Worm (Caenorhabditis elegans) whole organism, young adult: Measurements from ENCODE around the gene Y39F10A.1.

ENCODE experiments used
- D2030.7 ChIP-seq: fragments of 200-800 bp; sonication (Bioruptor generic); IDR thresholded peaks from 2 replicates; pipeline ENCODE4 v1.3.6; 2022; ENCODE audit warnings: missing genetic modification reagents, missing genetic modification characterization, missing compliant biosample characterization
- F33H1.4 ChIP-seq: fragments of 200-800 bp; sonication (Bioruptor generic); IDR thresholded peaks from 2 replicates; pipeline ENCODE4 v1.3.6; 2022; ENCODE audit warnings: missing genetic modification reagents, missing genetic modification characterization, missing compliant biosample characterization
- F37B4.10 ChIP-seq: fragments of 200-800 bp; sonication (Bioruptor generic); IDR thresholded peaks from 2 replicates; pipeline ENCODE4 v1.3.6; 2022; ENCODE audit warnings: missing genetic modification characterization, missing compliant biosample characterization
- T26A5.8 ChIP-seq: sonication (generic microtip); optimal IDR thresholded peaks from 2 replicates; lab custom pipeline; 2016; ENCODE audit warnings: missing genetic modification characterization, missing compliant biosample characterization
- akir-1 ChIP-seq: fragments of 200-800 bp; sonication (Bioruptor generic); optimal IDR thresholded peaks from 2 replicates; lab custom pipeline; 2018; ENCODE audit warnings: mild to moderate bottlenecking, missing genetic modification characterization, moderate library complexity, missing compliant biosample characterization
- aptf-3 ChIP-seq: fragments of 200-800 bp; sonication (Bioruptor generic); IDR thresholded peaks from 2 replicates; pipeline ENCODE4 v1.3.6; 2022; ENCODE audit warnings: missing genetic modification characterization, missing compliant biosample characterization
- atf-7 ChIP-seq: sonication (generic microtip); optimal IDR thresholded peaks from 2 replicates; lab custom pipeline; 2017; ENCODE audit warnings: mild to moderate bottlenecking, missing genetic modification characterization, missing compliant biosample characterization
- athp-1 ChIP-seq: sonication (generic microtip); optimal IDR thresholded peaks from 2 replicates; lab custom pipeline; 2017; ENCODE audit warnings: mild to moderate bottlenecking, missing genetic modification characterization, missing compliant biosample characterization
- attf-6 ChIP-seq: fragments of 200-800 bp; sonication (Bioruptor generic); IDR thresholded peaks from 2 replicates; pipeline ENCODE4 v1.3.6; 2022; ENCODE audit warnings: missing genetic modification reagents, missing genetic modification characterization, missing compliant biosample characterization
- bed-2 ChIP-seq: fragments of 200-800 bp; sonication (Bioruptor generic); IDR thresholded peaks from 2 replicates; pipeline ENCODE4 v1.3.6; 2022; ENCODE audit warnings: missing genetic modification reagents, missing genetic modification characterization, missing compliant biosample characterization
- ccch-3 ChIP-seq: fragments of 200-800 bp; sonication (Bioruptor generic); optimal IDR thresholded peaks from 2 replicates; lab custom pipeline; 2018; ENCODE audit warnings: mild to moderate bottlenecking, missing genetic modification characterization, missing compliant biosample characterization
- ceh-100 ChIP-seq: fragments of 200-800 bp; sonication (Bioruptor generic); IDR thresholded peaks from 2 replicates; pipeline ENCODE4 v1.3.6; 2022; ENCODE audit warnings: missing genetic modification reagents, missing genetic modification characterization, missing compliant biosample characterization
- ceh-40 ChIP-seq: fragments of 200-800 bp; sonication (Bioruptor generic); IDR thresholded peaks from 2 replicates; pipeline ENCODE4 v1.3.6; 2022; ENCODE audit warnings: missing genetic modification characterization, missing compliant biosample characterization
- ceh-79 ChIP-seq: sonication (generic microtip); optimal IDR thresholded peaks from 2 replicates; lab custom pipeline; 2017; ENCODE audit warnings: mild to moderate bottlenecking, missing genetic modification characterization, missing compliant biosample characterization
- dox-1 ChIP-seq: fragments of 200-800 bp; sonication (Bioruptor generic); IDR thresholded peaks from 2 replicates; pipeline ENCODE4 v1.3.6; 2022; ENCODE audit warnings: missing genetic modification reagents, missing genetic modification characterization, missing compliant biosample characterization
- dpl-1 ChIP-seq: fragments of 150-350 bp; optimal IDR thresholded peaks from 2 replicates; lab custom pipeline; 2014; ENCODE audit warnings: missing biosample characterization, missing genetic modification reagents, missing genetic modification characterization
- hlh-26 ChIP-seq: fragments of 200-800 bp; sonication (Bioruptor generic); conservative IDR thresholded peaks from 2 replicates; pipeline ENCODE4 v1.3.6; 2022; ENCODE audit warnings: missing genetic modification reagents, missing genetic modification characterization, missing compliant biosample characterization
- hmg-1.2 ChIP-seq: fragments of 200-800 bp; sonication (Bioruptor generic); IDR thresholded peaks from 2 replicates; pipeline ENCODE4 v1.3.6; 2022; ENCODE audit warnings: missing genetic modification reagents, missing genetic modification characterization, missing compliant biosample characterization
- lsl-1 ChIP-seq: fragments of 200-800 bp; sonication (Bioruptor generic); optimal IDR thresholded peaks from 2 replicates; lab custom pipeline; 2018; ENCODE audit warnings: mild to moderate bottlenecking, missing genetic modification characterization, moderate library complexity, missing compliant biosample characterization
- lsy-27 ChIP-seq: sonication (generic microtip); optimal IDR thresholded peaks from 2 replicates; lab custom pipeline; 2017; ENCODE audit warnings: missing genetic modification characterization, mild to moderate bottlenecking, missing compliant biosample characterization, antibody characterized with exemption, missing genotype, borderline replicate concordance; ENCODE audit not compliant: insufficient read depth
- mcd-1 ChIP-seq: fragments of 200-800 bp; sonication (Bioruptor generic); IDR thresholded peaks from 2 replicates; pipeline ENCODE4 v1.3.6; 2022; ENCODE audit warnings: missing genetic modification reagents, missing genetic modification characterization, missing compliant biosample characterization
- mel-28 ChIP-seq: sonication (generic microtip); optimal IDR thresholded peaks from 2 replicates; lab custom pipeline; 2016; ENCODE audit warnings: borderline replicate concordance, mild to moderate bottlenecking, missing genetic modification characterization, missing compliant biosample characterization
- nfyb-1 ChIP-seq: fragments of 200-800 bp; sonication (Bioruptor generic); IDR thresholded peaks from 2 replicates; pipeline ENCODE4 v1.3.6; 2022; ENCODE audit warnings: missing genetic modification reagents, missing genetic modification characterization, missing compliant biosample characterization
- nhr-27 ChIP-seq: fragments of 200-800 bp; sonication (Bioruptor generic); optimal IDR thresholded peaks from 2 replicates; lab custom pipeline; 2018; ENCODE audit warnings: mild to moderate bottlenecking, missing genetic modification characterization, moderate library complexity, missing compliant biosample characterization
- pbrm-1 ChIP-seq: fragments of 200-800 bp; sonication (Bioruptor generic); IDR thresholded peaks from 2 replicates; pipeline ENCODE4 v1.3.6; 2022; ENCODE audit warnings: missing genetic modification reagents, missing genetic modification characterization, missing compliant biosample characterization
- pha-4 ChIP-seq: fragments of 150-350 bp; sonication (generic microtip); optimal IDR thresholded peaks from 2 replicates; lab custom pipeline; 2014; ENCODE audit warnings: missing biosample characterization, missing genetic modification reagents, missing genetic modification characterization
- tbp1 ChIP-seq: fragments of 200-800 bp; sonication (Bioruptor generic); optimal IDR thresholded peaks from 2 replicates; lab custom pipeline; 2018; ENCODE audit warnings: mild to moderate bottlenecking, missing genetic modification characterization, missing compliant biosample characterization
- xnd-1 ChIP-seq: sonication (generic microtip); optimal IDR thresholded peaks from 2 replicates; lab custom pipeline; 2016; ENCODE audit warnings: missing genotype, missing genetic modification reagents, missing genetic modification characterization, missing compliant biosample characterization
- zfh-2 ChIP-seq: fragments of 200-800 bp; sonication (Bioruptor generic); conservative IDR thresholded peaks from 2 replicates; pipeline ENCODE4 v1.3.6; 2022; ENCODE audit warnings: missing genetic modification reagents, missing genetic modification characterization, missing compliant biosample characterization
- ztf-18 ChIP-seq: sonication (generic microtip); optimal IDR thresholded peaks from 2 replicates; lab custom pipeline; 2016; ENCODE audit warnings: missing genotype, mild to moderate bottlenecking, missing genetic modification characterization, missing compliant biosample characterization
- ztf-22 ChIP-seq: fragments of 200-800 bp; sonication (Bioruptor generic); optimal IDR thresholded peaks from 2 replicates; lab custom pipeline; 2018; ENCODE audit warnings: mild to moderate bottlenecking, missing genetic modification characterization, moderate library complexity, missing compliant biosample characterization
- ztf-26 ChIP-seq: sonication (generic microtip); optimal IDR thresholded peaks from 2 replicates; lab custom pipeline; 2017; ENCODE audit warnings: missing genetic modification characterization, missing compliant biosample characterization
- ztf-28 ChIP-seq: fragments of 200-800 bp; sonication (Bioruptor generic); IDR thresholded peaks from 2 replicates; pipeline ENCODE4 v1.3.6; 2022; ENCODE audit warnings: missing genetic modification reagents, missing genetic modification characterization, missing compliant biosample characterization

Gene Y39F10A.1

DNA sequence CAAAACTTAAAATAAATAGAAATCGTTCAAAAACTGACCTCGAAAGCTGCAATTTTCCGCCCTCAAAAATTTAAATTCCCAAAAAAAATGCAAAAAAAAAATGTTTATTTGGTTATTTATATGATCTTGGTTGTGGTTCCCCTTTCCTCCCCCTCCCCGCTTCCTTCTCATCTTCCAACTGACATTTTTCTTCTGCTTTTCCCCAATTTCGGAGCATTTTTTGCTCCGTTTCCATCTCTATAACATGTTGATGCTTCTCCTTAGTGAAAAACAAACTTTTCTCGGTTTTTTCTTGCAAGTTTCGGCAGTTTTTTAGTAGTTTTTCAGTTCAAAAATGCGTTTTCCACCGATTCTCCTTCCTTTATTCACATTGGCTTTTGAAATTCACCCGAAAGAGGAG is at the start of gene Y39F10A.1:
Gene Y39F10A.1 (plus strand): TSS at position 301 of the 400 bp plus-strand sequence.
- no peak for TF ChIP-seq D2030.7 (GFP tag; lab: Robert Waterston, UW)
- no peak for TF ChIP-seq T26A5.8 (tag; lab: Kevin White, UChicago)
- no peak for TF ChIP-seq xnd-1 (tag; lab: Kevin White, UChicago)
- no peak for TF ChIP-seq zfh-2
- TF ChIP-seq dpl-1, result no peak
- no peak for TF ChIP-seq ceh-40 (GFP tag; lab: Robert Waterston, UW)
- no peak for TF ChIP-seq nhr-27

DNA sequence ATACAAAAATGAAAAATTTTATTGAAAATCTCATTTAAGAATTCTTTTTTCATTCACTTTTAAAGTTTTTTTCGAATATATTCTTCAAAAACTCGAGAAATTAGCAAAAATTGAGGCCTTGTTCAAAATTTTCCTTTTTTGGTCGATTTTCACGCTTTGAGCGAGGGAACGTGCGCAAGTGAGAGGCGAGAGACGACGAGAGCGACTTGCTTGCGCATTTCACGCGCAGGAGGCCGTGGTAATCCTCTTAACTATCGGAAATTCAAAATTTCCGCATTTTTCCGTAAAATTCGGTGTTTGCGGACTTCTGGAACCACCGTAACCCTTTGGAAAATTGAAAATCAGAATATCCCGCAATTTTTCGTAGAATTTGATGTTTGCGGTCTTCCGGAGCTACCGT is 45.2 kb upstream of the Y39F10A.1 start:
- no peak for TF ChIP-seq T26A5.8 (tag; lab: Kevin White, UChicago)
- peak; percentile 78 for TF ChIP-seq hmg-1.2 (GFP tag; lab: Robert Waterston, UW)
- peak; percentile 53 for TF ChIP-seq mcd-1 (GFP tag; lab: Robert Waterston, UW)
- TF ChIP-seq ztf-18 (tag; lab: Kevin White, UChicago), result peak; percentile 32

DNA sequence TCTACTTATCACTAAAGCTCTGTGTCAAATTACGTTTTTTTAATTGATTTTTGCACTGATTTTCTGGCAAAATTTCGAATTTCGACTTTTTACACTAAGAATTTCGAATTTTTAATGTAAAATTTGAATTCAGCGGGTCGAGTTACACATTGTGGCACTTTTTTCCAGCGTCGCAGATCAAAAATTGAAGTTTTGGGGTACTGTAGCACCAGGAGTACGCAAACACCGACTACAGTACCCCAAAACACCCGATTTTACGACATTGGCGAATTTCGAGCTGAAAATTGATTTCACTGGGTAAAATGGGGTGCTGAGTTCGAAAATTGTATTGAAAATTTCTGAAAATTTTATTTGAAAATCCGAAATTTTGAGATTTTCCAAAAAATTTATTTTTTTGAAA is 42.7 kb upstream of the Y39F10A.1 start:
- no peak for TF ChIP-seq pha-4
- TF ChIP-seq athp-1 (tag; lab: Kevin White, UChicago), result peak; percentile 18
- peak; percentile 55 for TF ChIP-seq lsl-1 (GFP tag; lab: Kevin White, UChicago)
- 0 out of 2 replicates have a peak, but pooled peaks have one; percentile 9 for TF ChIP-seq F33H1.4
- no peak for TF ChIP-seq bed-2 (GFP tag; lab: Robert Waterston, UW)

DNA sequence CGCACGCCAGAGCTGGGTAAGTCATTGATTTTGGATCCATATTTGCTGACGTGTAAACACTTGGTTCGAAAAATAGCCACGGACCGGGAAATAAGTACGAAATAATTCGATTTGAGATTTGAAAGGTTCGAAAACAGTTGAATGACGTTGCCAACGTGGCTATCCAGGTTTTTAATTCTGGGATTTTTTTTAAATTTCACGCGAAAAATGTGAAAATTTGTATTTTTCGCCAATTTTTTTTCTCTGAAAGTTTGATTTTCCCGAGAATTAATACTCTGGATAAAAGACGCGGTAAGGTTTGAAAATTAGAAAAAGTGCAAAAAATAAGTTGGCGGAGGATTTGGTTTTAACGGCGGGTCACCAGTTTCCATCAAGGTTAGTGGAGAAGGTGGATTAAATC is 34.3 kb upstream of the Y39F10A.1 start, which contains the start of gene fbxc-48:
Gene fbxc-48 (minus strand): TSS at position 101 of the 400 bp plus-strand sequence.
- TF ChIP-seq ceh-79 (tag; lab: Kevin White, UChicago) (no peak), ceh-40 (GFP tag; lab: Robert Waterston, UW) (no peak), pbrm-1 (GFP tag; lab: Robert Waterston, UW) (no peak), atf-7 (tag; lab: Kevin White, UChicago) (no peak), aptf-3 (GFP tag; lab: Robert Waterston, UW) (no peak), ceh-100 (no peak), ztf-28 (GFP tag; lab: Robert Waterston, UW) (no peak), dox-1 (no peak), tbp1 (GFP tag; lab: Kevin White, UChicago) (no peak), ccch-3 (GFP tag; lab: Kevin White, UChicago) (no peak), lsy-27 (tag; lab: Kevin White, UChicago) (no peak), akir-1 (no peak), xnd-1 (tag; lab: Kevin White, UChicago) (no peak), ztf-26 (no peak), pha-4 (no peak), F37B4.10 (GFP tag; lab: Robert Waterston, UW) (no peak), attf-6 (GFP tag; lab: Robert Waterston, UW) (no peak), mel-28 (tag; lab: Kevin White, UChicago) (no peak), hlh-26 (GFP tag; lab: Robert Waterston, UW) (no peak)

DNA sequence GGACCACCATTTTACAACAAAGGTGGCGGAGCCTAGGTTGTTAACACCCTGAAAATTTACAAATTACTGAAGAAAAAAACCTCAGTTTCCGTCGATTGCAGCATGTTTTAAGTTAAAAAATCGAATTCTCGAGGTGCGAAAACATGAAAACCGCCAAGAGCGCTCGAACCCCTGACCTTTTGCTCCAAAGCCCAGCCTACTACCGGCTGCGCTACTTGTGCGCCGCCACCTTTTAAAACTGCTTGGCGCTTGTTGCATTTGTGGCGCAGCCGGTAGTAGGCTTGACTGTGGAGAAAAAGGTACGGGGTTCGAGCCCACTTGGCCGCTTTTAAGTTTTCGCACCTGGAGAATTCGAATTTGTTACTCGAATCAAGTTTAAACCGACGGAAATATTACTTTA is 25.0 kb upstream of the Y39F10A.1 start, which contains the start of gene snt-6:
Gene snt-6 (minus strand): TSS at position 58 of the 400 bp plus-strand sequence.
- no peak for TF ChIP-seq nfyb-1
- peak; percentile 19 for TF ChIP-seq tbp1 (GFP tag; lab: Kevin White, UChicago)
- TF ChIP-seq zfh-2, result peak; percentile 52
- TF ChIP-seq pbrm-1 (GFP tag; lab: Robert Waterston, UW), result peak; percentile 51; the same call in 1 of the 2 replicates
- TF ChIP-seq mcd-1 (GFP tag; lab: Robert Waterston, UW), result no peak
- no peak for TF ChIP-seq lsy-27 (tag; lab: Kevin White, UChicago)
- TF ChIP-seq ztf-22 (GFP tag; lab: Kevin White, UChicago), result no peak
- TF ChIP-seq, all 124 proteins: peak for 3
